Fruit fly (Drosophila melanogaster) whole organism, prepupa: ENCODE data around the gene CG13255.
A peak's percentile ranks its signal among the peaks of the same experiment; 100 is the strongest.

Experiments used
- CG15336 ChIP-seq: fragments of 200-800 bp; sonication (Bioruptor generic); IDR thresholded peaks from 2 replicates; pipeline ENCODE4 v1.3.6; 2022; ENCODE audit warnings: missing biosample characterization, missing genetic modification characterization
- CG16779 ChIP-seq: fragments of 200-800 bp; sonication (Bioruptor generic); optimal IDR thresholded peaks from 3 replicates; lab custom pipeline; 2017; ENCODE audit warnings: missing biosample characterization, mild to moderate bottlenecking, missing genetic modification characterization
- CG6854 ChIP-seq: fragments of 200-800 bp; sonication (Bioruptor generic); optimal IDR thresholded peaks from 2 replicates; lab custom pipeline; 2017; ENCODE audit warnings: missing biosample characterization, mild to moderate bottlenecking, missing genetic modification characterization
- CG8632 ChIP-seq: fragments of 200-800 bp; sonication (Bioruptor generic); optimal IDR thresholded peaks from 3 replicates; lab custom pipeline; 2016; ENCODE audit warnings: missing biosample characterization, missing genetic modification characterization
- CG9139 ChIP-seq: fragments of 200-800 bp; sonication (Bioruptor generic); optimal IDR thresholded peaks from 3 replicates; lab custom pipeline; 2017; ENCODE audit warnings: missing biosample characterization, mild to moderate bottlenecking, missing genetic modification characterization
- Ets96B ChIP-seq: fragments of 200-800 bp; optimal IDR thresholded peaks from 2 replicates; lab custom pipeline; 2019; ENCODE audit warnings: missing biosample characterization, mild to moderate bottlenecking, missing genetic modification characterization, moderate library complexity
- Sox14 ChIP-seq: fragments of 200-800 bp; sonication (Bioruptor generic); optimal IDR thresholded peaks from 3 replicates; lab custom pipeline; 2016; ENCODE audit warnings: missing biosample characterization, missing genetic modification characterization
- net ChIP-seq: fragments of 200-800 bp; sonication (Bioruptor generic); optimal IDR thresholded peaks from 3 replicates; lab custom pipeline; 2016; ENCODE audit warnings: missing biosample characterization, missing genetic modification characterization

- TF ChIP-seq CG16779 (tag; lab: Kevin White, UChicago) (no peak), Sox14 (GFP tag; lab: Kevin White, UChicago) (peak; percentile 37), CG9139 (GFP tag; lab: Kevin White, UChicago) (no peak), CG8632 (GFP tag; lab: Kevin White, UChicago) (no peak), CG15336 (GFP tag; lab: Robert Waterston, UW) (no peak), Ets96B (no peak), CG6854 (GFP tag; lab: Kevin White, UChicago) (no peak), net (GFP tag; lab: Kevin White, UChicago) (no peak)
Observed at dm6 chr3L:20841465-20842109, 4.3 kb downstream of the CG13255 start, which contains the start of the genes CSN3 and CG11456.
